Worm (Caenorhabditis elegans) whole organism, L3 larva: ENCODE results near the gene Y39B6A.42.

Source experiments
- ceh-9 ChIP-seq: sonication (generic microtip); optimal IDR thresholded peaks from 2 replicates; lab custom pipeline; 2018; ENCODE audit warnings: missing biosample characterization, missing genetic modification characterization
- elt-3 ChIP-seq, 3 experiments: fragments of 150-350 bp in 1 of 3; sonication (generic microtip) in 2 of 3; optimal IDR thresholded peaks; 2 replicates in 2 of 3; 4 replicates in 1 of 3; lab custom pipeline; 2014 to 2017; ENCODE audit warnings: missing biosample characterization in 3 of 3, missing genetic modification characterization in 3 of 3
- nhr-12 ChIP-seq: fragments of 150-350 bp; optimal IDR thresholded peaks from 2 replicates; lab custom pipeline; 2014; ENCODE audit warnings: missing biosample characterization, missing genetic modification characterization
- nhr-28 ChIP-seq: fragments of 150-350 bp; optimal IDR thresholded peaks from 2 replicates; lab custom pipeline; 2014; ENCODE audit warnings: missing biosample characterization, missing genetic modification characterization
- zag-1 ChIP-seq: fragments of 150-350 bp; optimal IDR thresholded peaks from 2 replicates; lab custom pipeline; 2014; ENCODE audit warnings: missing biosample characterization, missing genetic modification characterization
- ztf-11 ChIP-seq: fragments of 150-350 bp; optimal IDR thresholded peaks from 2 replicates; lab custom pipeline; 2014; ENCODE audit warnings: missing biosample characterization, missing genetic modification characterization

DNA sequence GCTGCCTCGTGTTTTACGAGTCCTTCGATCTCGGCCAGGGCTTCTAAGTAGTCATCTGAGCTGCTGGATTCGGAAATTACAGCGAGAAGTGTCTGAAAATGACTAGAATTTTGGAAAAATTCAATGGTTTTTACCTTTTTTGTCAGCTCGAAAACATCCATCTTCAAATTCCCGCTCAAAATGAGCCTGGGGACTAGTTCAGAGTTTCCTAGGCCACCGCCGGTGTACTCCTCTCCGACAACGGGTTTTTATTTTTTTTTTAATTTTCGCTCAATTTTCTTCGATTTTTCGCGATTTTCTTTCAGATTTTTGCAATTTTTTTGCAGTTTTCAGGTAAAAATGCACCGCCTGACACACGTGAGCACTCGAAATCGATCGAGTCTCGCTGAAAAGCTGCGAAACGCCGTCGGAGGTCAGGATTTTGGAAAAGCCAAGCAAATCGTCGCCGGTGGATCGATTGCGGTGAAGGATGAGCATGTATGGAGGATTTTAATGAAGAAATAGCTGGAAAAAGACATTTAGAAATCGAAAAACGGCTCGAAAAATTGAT is 11.6 kb upstream of the Y39B6A.42 start, which contains the start of the genes mrps-35 and sws-1:
- TF ChIP-seq ztf-11 (tag; lab: Kevin White, UChicago): no peak
- TF ChIP-seq elt-3 (tag; optimal IDR thresholded peaks at IDR 0.05; lab: Kevin White, UChicago): no peak
- no peak for TF ChIP-seq nhr-28 (tag; lab: Kevin White, UChicago)
- TF ChIP-seq nhr-12: no peak
- no peak for TF ChIP-seq ceh-9 (tag; lab: Kevin White, UChicago)
- no peak for TF ChIP-seq zag-1 (tag; lab: Kevin White, UChicago)
